Worm (Caenorhabditis elegans) whole organism, L1 larva: Measurements from ENCODE around the gene aexr-3.

Experiments used
- C04F5.9 ChIP-seq: sonication (generic microtip); optimal IDR thresholded peaks from 2 replicates; lab custom pipeline; 2016; ENCODE audit warnings: missing genetic modification characterization, missing compliant biosample characterization
- C34B4.2 ChIP-seq: sonication (generic microtip); optimal IDR thresholded peaks from 2 replicates; lab custom pipeline; 2017; ENCODE audit warnings: mild to moderate bottlenecking, missing genetic modification characterization, missing compliant biosample characterization
- F16B12.6 ChIP-seq: fragments of 150-350 bp; optimal IDR thresholded peaks from 2 replicates; lab custom pipeline; 2014; ENCODE audit warnings: missing biosample characterization, missing genetic modification characterization
- aly-2 ChIP-seq: fragments of 150-350 bp; optimal IDR thresholded peaks from 2 replicates; lab custom pipeline; 2014; ENCODE audit warnings: missing biosample characterization, missing genetic modification characterization
- ama-1 ChIP-seq: fragments of 150-350 bp; optimal IDR thresholded peaks from 2 replicates; lab custom pipeline; 2014
- blmp-1 ChIP-seq: fragments of 150-350 bp; optimal IDR thresholded peaks from 2 replicates; lab custom pipeline; 2014; ENCODE audit warnings: missing biosample characterization, missing genetic modification characterization
- ceh-63 ChIP-seq: fragments of 200-800 bp; sonication (Bioruptor generic); optimal IDR thresholded peaks from 2 replicates; lab custom pipeline; 2018; ENCODE audit warnings: mild to moderate bottlenecking, missing genetic modification characterization, missing compliant biosample characterization
- ceh-8 ChIP-seq: fragments of 200-800 bp; sonication (Bioruptor generic); optimal IDR thresholded peaks from 2 replicates; lab custom pipeline; 2018; ENCODE audit warnings: mild to moderate bottlenecking, missing genetic modification characterization, moderate library complexity, missing compliant biosample characterization
- ceh-90 ChIP-seq: sonication (generic microtip); optimal IDR thresholded peaks from 2 replicates; lab custom pipeline; 2016; ENCODE audit warnings: missing genetic modification characterization, missing compliant biosample characterization
- efl-1 ChIP-seq, 4 experiments: fragments of 150-350 bp; optimal IDR thresholded peaks in 3 of 4; peaks in 1 of 4; 1 replicate in 1 of 4; 2 replicates in 3 of 4; lab custom pipeline; 2014; ENCODE audit warnings: missing biosample characterization in 2 of 4, missing genetic modification characterization in 2 of 4, missing genetic modification reagents in 2 of 4
- egl-27 ChIP-seq, 2 experiments: fragments of 150-350 bp in 1 of 2; sonication (generic microtip); optimal IDR thresholded peaks; 3 replicates each; lab custom pipeline; 2017 to 2018; ENCODE audit warnings: missing biosample characterization in 2 of 2, missing genetic modification characterization in 2 of 2, missing genetic modification reagents in 2 of 2
- elt-2 ChIP-seq: sonication (generic microtip); optimal IDR thresholded peaks from 2 replicates; lab custom pipeline; 2016; ENCODE audit warnings: missing genetic modification characterization, mild to moderate bottlenecking, inconsistent platforms, missing compliant biosample characterization, missing genetic modification reagents
- fkh-4 ChIP-seq: sonication (generic microtip); optimal IDR thresholded peaks from 2 replicates; lab custom pipeline; 2016; ENCODE audit warnings: missing compliant biosample characterization, missing genetic modification characterization, borderline replicate concordance
- fkh-8 ChIP-seq: sonication (generic microtip); optimal IDR thresholded peaks from 2 replicates; lab custom pipeline; 2016; ENCODE audit warnings: mild to moderate bottlenecking, missing genetic modification characterization, missing compliant biosample characterization
- hlh-17 ChIP-seq: fragments of 200-800 bp; sonication (Bioruptor generic); optimal IDR thresholded peaks from 2 replicates; lab custom pipeline; 2018; ENCODE audit warnings: missing genetic modification characterization, mild to moderate bottlenecking, missing compliant biosample characterization, moderate library complexity, borderline replicate concordance
- hlh-4 ChIP-seq: sonication (generic microtip); optimal IDR thresholded peaks from 2 replicates; lab custom pipeline; 2016; ENCODE audit warnings: mild to moderate bottlenecking, missing genetic modification characterization, missing compliant biosample characterization
- hpl-2 ChIP-seq: fragments of 150-350 bp; optimal IDR thresholded peaks from 2 replicates; lab custom pipeline; 2014; ENCODE audit warnings: missing biosample characterization, missing genetic modification reagents, missing genetic modification characterization
- irx-1 ChIP-seq: sonication (generic microtip); optimal IDR thresholded peaks from 2 replicates; lab custom pipeline; 2016; ENCODE audit warnings: missing genetic modification characterization, missing compliant biosample characterization
- lin-13 ChIP-seq: fragments of 150-350 bp; optimal IDR thresholded peaks from 2 replicates; lab custom pipeline; 2014; ENCODE audit warnings: missing biosample characterization, missing genetic modification reagents, missing genetic modification characterization
- lin-14 ChIP-seq: fragments of 200-800 bp; sonication (Bioruptor generic); optimal IDR thresholded peaks from 2 replicates; lab custom pipeline; 2018; ENCODE audit warnings: mild to moderate bottlenecking, missing genetic modification characterization, moderate library complexity, missing compliant biosample characterization
- lin-35 ChIP-seq, 2 experiments: fragments of 150-350 bp; optimal IDR thresholded peaks; 2 replicates each; lab custom pipeline; 2014; ENCODE audit warnings: missing biosample characterization in 2 of 2, missing genetic modification characterization in 2 of 2, missing genetic modification reagents in 2 of 2
- mab-9 ChIP-seq: fragments of 200-800 bp; sonication (Bioruptor generic); IDR thresholded peaks from 2 replicates; pipeline ENCODE4 v1.3.6; 2022; ENCODE audit warnings: missing genetic modification reagents, missing genetic modification characterization, missing compliant biosample characterization
- nhr-20 ChIP-seq: sonication (generic microtip); optimal IDR thresholded peaks from 2 replicates; lab custom pipeline; 2016; ENCODE audit warnings: mild to moderate bottlenecking, missing genetic modification characterization, missing compliant biosample characterization
- nhr-237 ChIP-seq: fragments of 150-350 bp; optimal IDR thresholded peaks from 2 replicates; lab custom pipeline; 2014; ENCODE audit warnings: missing biosample characterization, missing genetic modification characterization
- nhr-71 ChIP-seq: sonication (generic microtip); optimal IDR thresholded peaks from 2 replicates; lab custom pipeline; 2016; ENCODE audit warnings: mild to moderate bottlenecking, missing genetic modification characterization, moderate library complexity, missing compliant biosample characterization
- nhr-76 ChIP-seq: sonication (generic microtip); optimal IDR thresholded peaks from 2 replicates; lab custom pipeline; 2017; ENCODE audit warnings: missing biosample characterization, missing genetic modification characterization
- nhr-85 ChIP-seq: sonication (generic microtip); peaks from one replicate; lab custom pipeline; 2016; ENCODE audit warnings: missing genetic modification characterization, inconsistent platforms, missing compliant biosample characterization
- nhr-90 ChIP-seq: sonication (generic microtip); optimal IDR thresholded peaks from 2 replicates; lab custom pipeline; 2016; ENCODE audit warnings: mild to moderate bottlenecking, missing genetic modification characterization, missing compliant biosample characterization; ENCODE audit not compliant: poor library complexity
- snu-23 ChIP-seq: sonication (generic microtip); optimal IDR thresholded peaks from 2 replicates; lab custom pipeline; 2016; ENCODE audit warnings: missing genetic modification characterization, missing compliant biosample characterization
- sup-37 ChIP-seq: fragments of 200-800 bp; sonication (Bioruptor generic); optimal IDR thresholded peaks from 2 replicates; lab custom pipeline; 2018; ENCODE audit warnings: mild to moderate bottlenecking, missing genetic modification characterization, missing compliant biosample characterization
- tbx-2 ChIP-seq: sonication (generic microtip); optimal IDR thresholded peaks from 2 replicates; lab custom pipeline; 2016; ENCODE audit warnings: missing genetic modification characterization, missing compliant biosample characterization
- tlp-1 ChIP-seq: fragments of 150-350 bp; optimal IDR thresholded peaks from 2 replicates; lab custom pipeline; 2014; ENCODE audit warnings: missing biosample characterization, missing genetic modification characterization
- unc-62 ChIP-seq: fragments of 150-350 bp; optimal IDR thresholded peaks from 2 replicates; lab custom pipeline; 2014; ENCODE audit warnings: missing biosample characterization, missing genetic modification reagents, missing genetic modification characterization
- unc-86 ChIP-seq: sonication (generic microtip); optimal IDR thresholded peaks from 2 replicates; lab custom pipeline; 2016; ENCODE audit warnings: missing genetic modification characterization, missing compliant biosample characterization
- unc-98 ChIP-seq: fragments of 200-800 bp; sonication (Bioruptor generic); IDR thresholded peaks from 2 replicates; pipeline ENCODE4 v1.3.6; 2022; ENCODE audit warnings: missing genetic modification characterization, missing compliant biosample characterization
- vab-15 ChIP-seq: sonication (generic microtip); optimal IDR thresholded peaks from 2 replicates; lab custom pipeline; 2017; ENCODE audit warnings: missing genotype, mild to moderate bottlenecking, missing genetic modification characterization, missing compliant biosample characterization
- xbp-1 ChIP-seq: sonication (generic microtip); optimal IDR thresholded peaks from 2 replicates; lab custom pipeline; 2016; ENCODE audit warnings: missing genetic modification characterization, missing compliant biosample characterization
- zag-1 ChIP-seq: fragments of 150-350 bp; optimal IDR thresholded peaks from 2 replicates; lab custom pipeline; 2014; ENCODE audit warnings: missing biosample characterization, missing genetic modification characterization
- zip-4 ChIP-seq: fragments of 200-800 bp; sonication (Bioruptor generic); optimal IDR thresholded peaks from 2 replicates; lab custom pipeline; 2018; ENCODE audit warnings: mild to moderate bottlenecking, missing genetic modification characterization, moderate library complexity, missing compliant biosample characterization
- ztf-4 ChIP-seq: fragments of 150-350 bp; optimal IDR thresholded peaks from 2 replicates; lab custom pipeline; 2014; ENCODE audit warnings: missing biosample characterization, missing genetic modification characterization

The aexr-3 gene

DNA sequence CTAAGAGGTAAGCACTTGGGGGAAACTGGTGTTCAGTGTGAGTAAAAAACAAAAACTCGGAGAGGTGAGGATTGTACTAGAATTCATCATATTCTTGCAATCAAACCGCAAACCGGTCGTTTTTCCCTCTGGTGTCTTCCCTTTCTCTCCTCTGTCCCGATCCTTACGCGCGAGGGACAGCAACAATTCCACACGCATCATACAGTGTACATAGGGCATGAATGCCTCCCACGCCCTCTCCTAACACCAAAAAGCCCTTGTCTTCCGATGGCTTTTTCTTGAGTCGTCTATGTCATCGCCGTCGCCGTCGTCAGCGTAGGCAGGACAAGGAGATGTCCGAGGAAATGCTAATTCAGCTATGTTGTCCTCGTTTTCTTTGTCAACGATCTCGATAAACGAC lies 27.5 kb downstream of the aexr-3 start:
- peak; percentile 56 for TF ChIP-seq blmp-1
- TF ChIP-seq C34B4.2, result no peak

DNA sequence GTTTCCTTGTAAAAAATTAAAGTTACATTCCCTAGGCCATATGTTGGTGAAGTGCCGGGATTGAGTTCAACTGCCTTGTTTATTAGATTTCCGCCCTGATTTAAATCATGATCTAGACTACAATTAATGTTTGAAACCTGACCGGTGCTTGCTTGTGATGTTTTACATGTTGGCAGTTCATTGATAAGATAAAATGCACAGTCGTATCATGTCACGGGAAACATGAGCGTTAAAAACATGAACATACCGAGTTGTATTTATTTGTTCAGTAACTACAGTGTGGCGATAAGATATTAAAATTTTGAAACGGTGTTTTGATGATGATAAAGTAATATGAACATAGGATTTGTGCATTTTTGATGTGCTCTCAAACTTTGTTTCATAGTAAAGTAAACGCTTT lies 28.6 kb downstream of the aexr-3 start:
- TF ChIP-seq elt-2 (tag; lab: Kevin White, UChicago) (peak; percentile 96), hpl-2 (GFP tag; lab: Kevin White, UChicago) (no peak), unc-86 (no peak), ceh-8 (no peak), tbx-2 (no peak), ztf-4 (tag; lab: Kevin White, UChicago) (no peak), C34B4.2 (no peak), mab-9 (no peak), nhr-90 (tag; lab: Kevin White, UChicago) (peak; percentile 11), lin-13 (GFP tag; lab: Kevin White, UChicago) (no peak), zip-4 (GFP tag; lab: Kevin White, UChicago) (no peak), lin-35 (GFP tag; optimal IDR thresholded peaks at IDR 0.05; lab: Kevin White, UChicago) (peak in 1 of 2 experiments; percentile 52), blmp-1 (no peak), nhr-71 (tag; lab: Kevin White, UChicago) (peak; percentile 14), nhr-20 (tag; lab: Kevin White, UChicago) (peak; percentile 66)

DNA sequence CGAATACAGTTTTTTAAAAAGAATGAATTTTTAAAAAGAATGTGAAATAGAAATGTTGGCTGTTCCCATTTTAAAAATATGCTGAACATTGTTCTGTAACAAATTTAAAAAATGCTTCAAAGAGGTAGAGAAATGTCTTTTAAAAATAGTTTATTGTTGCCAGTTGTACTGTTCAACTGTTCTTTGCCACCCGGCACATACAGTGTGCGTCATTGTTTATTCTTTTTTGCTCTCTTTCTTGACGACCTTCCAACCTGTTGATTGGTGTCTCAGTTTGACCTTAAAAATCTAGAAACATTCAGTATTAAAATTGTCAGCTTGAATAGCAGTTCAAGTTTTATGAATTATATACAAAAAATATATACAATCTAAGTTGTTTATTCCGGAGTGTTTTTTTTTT lies 29.3 kb downstream of the aexr-3 start:
- TF ChIP-seq efl-1 (optimal IDR thresholded peaks at IDR 0.05; lab: Kevin White, UChicago), result no peak
- peak in 1 of 2 experiments; percentile 88 for TF ChIP-seq efl-1 (GFP tag; optimal IDR thresholded peaks at IDR 0.05 in 1 of 2; lab: Kevin White, UChicago)
- no peak for TF ChIP-seq egl-27 (tag; optimal IDR thresholded peaks at IDR 0.05; lab: Kevin White, UChicago)
- no peak for TF ChIP-seq snu-23 (GFP tag; lab: Kevin White, UChicago)

DNA sequence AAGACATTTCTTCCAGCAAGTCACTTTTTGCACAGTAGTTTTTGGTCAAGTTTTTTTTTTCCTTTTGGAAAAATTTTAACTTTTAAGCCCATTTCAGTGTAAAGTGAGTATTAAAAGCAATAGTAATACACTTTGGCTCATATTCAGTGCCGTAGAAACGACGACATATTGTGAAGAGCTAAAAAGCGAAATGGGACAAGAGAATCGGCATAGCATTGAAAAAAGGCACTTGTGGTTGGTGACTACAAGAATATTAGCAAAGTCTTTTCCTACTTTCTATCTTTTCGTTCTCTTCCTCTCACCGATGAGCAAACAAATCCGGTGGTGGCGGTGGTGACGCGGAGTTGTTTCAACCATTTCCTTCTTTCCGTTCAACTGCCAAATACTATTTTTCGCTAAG lies 30.1 kb downstream of the aexr-3 start, which contains the start of gene acs-22:
Gene acs-22 (plus strand): TSS at position 301 of the 400 bp plus-strand sequence.
- TF ChIP-seq hlh-17 (GFP tag; lab: Kevin White, UChicago) (no peak), vab-15 (tag; lab: Kevin White, UChicago) (no peak), xbp-1 (tag; lab: Kevin White, UChicago) (no peak), C04F5.9 (tag; lab: Kevin White, UChicago) (no peak), ama-1 (lab: Kevin White, UChicago) (no peak), tlp-1 (no peak), ztf-4 (tag; lab: Kevin White, UChicago) (no peak), unc-62 (no peak), ceh-90 (tag; lab: Kevin White, UChicago) (no peak), aly-2 (tag; lab: Kevin White, UChicago) (no peak), zip-4 (GFP tag; lab: Kevin White, UChicago) (no peak)

DNA sequence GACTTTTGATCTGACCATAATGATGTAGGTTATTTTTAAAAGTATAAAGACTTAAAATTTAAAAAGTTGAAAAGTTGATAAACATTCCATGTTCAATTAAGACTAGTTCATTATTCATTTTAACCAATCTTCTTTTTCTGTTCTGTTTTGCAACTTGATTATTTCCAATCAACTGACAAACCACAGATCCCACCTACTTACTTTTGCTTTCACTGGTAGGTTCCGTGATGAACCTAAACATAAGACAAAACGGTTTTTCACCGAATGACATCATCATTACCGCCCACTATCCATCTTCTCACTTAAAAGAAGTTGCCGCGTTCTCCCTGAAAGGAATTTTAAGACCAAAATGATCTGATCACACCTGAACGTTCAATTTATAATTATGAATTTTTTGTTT lies 31.3 kb downstream of the aexr-3 start:
- TF ChIP-seq nhr-85 (tag; lab: Kevin White, UChicago), result peak; percentile 43
- TF ChIP-seq mab-9, result no peak
- peak; percentile 92 for TF ChIP-seq blmp-1

DNA sequence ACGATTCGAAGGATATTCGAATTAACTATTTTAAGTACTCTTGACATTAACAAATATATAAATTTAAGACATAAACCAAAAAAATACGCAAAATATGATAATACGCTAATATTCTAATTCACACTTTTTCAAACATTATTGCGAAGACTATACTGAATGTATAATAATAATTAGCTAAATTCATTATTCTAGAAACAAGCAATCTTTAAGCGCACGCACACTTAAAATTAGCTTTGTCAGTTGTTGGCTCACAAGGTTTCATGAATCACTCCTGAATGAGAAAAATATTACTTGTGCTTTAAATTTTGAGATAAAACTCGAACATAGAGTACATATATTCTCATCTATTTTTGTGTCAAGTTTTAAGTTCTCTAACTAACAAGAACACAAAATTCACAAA lies 34.1 kb downstream of the aexr-3 start:
- TF ChIP-seq zag-1 (tag; lab: Kevin White, UChicago), result no peak
- peak; percentile 68 for TF ChIP-seq ceh-8
- no peak for TF ChIP-seq fkh-8
- TF ChIP-seq lin-14, result peak; percentile 8
- no peak for TF ChIP-seq nhr-76 (tag; lab: Kevin White, UChicago)
- TF ChIP-seq ceh-63 (GFP tag; lab: Kevin White, UChicago), result no peak
- no peak for TF ChIP-seq hlh-4 (tag; lab: Kevin White, UChicago)
- TF ChIP-seq irx-1 (tag; lab: Kevin White, UChicago), result no peak
- no peak for TF ChIP-seq sup-37 (GFP tag; lab: Kevin White, UChicago)
- no peak for TF ChIP-seq unc-98
- TF ChIP-seq nhr-237, result no peak
- TF ChIP-seq F16B12.6 (tag; lab: Kevin White, UChicago), result no peak
- no peak for TF ChIP-seq fkh-4
